Fruit fly (Drosophila melanogaster) whole organism, embryonic: Measurements from ENCODE around the gene sunn.

ENCODE experiments used
- Asciz ChIP-seq: fragments of 200-800 bp; sonication (Bioruptor generic); optimal IDR thresholded peaks from 2 replicates; lab custom pipeline; 2017; ENCODE audit warnings: missing biosample characterization, mild to moderate bottlenecking, missing genetic modification characterization, missing genetic modification reagents
- Atf-2 ChIP-seq: fragments of 200-800 bp; sonication (Bioruptor generic); optimal IDR thresholded peaks from 2 replicates; lab custom pipeline; 2016; ENCODE audit warnings: missing biosample characterization, missing genetic modification characterization
- BEAF-32 ChIP-seq: fragments of 200-800 bp; sonication (Bioruptor generic); optimal IDR thresholded peaks from 3 replicates; lab custom pipeline; 2017; ENCODE audit warnings: missing biosample characterization, missing genetic modification characterization, mild to moderate bottlenecking, moderate library complexity, missing genetic modification reagents
- C15 ChIP-seq: fragments of 200-800 bp; sonication (Bioruptor generic); IDR thresholded peaks from 3 replicates; pipeline ENCODE4 v1.3.6; 2022; ENCODE audit warnings: missing biosample characterization, missing genetic modification characterization
- CG10321 ChIP-seq: fragments of 200-800 bp; sonication (Bioruptor generic); IDR thresholded peaks from 2 replicates; pipeline ENCODE4 v1.3.6; 2022; ENCODE audit warnings: missing biosample characterization, missing genetic modification characterization
- CG10565 ChIP-seq: fragments of 200-800 bp; sonication (Bioruptor generic); optimal IDR thresholded peaks from 3 replicates; lab custom pipeline; 2016; ENCODE audit warnings: missing biosample characterization, mild to moderate bottlenecking, missing genetic modification characterization
- CG10959 ChIP-seq: fragments of 200-800 bp; sonication (Bioruptor generic); IDR thresholded peaks from 2 replicates; pipeline ENCODE4 v1.3.6; 2022; ENCODE audit warnings: missing biosample characterization, missing genetic modification characterization
- CG10979 ChIP-seq: fragments of 200-800 bp; sonication (Bioruptor generic); optimal IDR thresholded peaks from 2 replicates; lab custom pipeline; 2018; ENCODE audit warnings: missing biosample characterization, mild to moderate bottlenecking, missing genetic modification characterization, moderate library complexity
- CG1233 ChIP-seq: fragments of 200-800 bp; sonication (Bioruptor generic); optimal IDR thresholded peaks from 4 replicates; lab custom pipeline; 2018; ENCODE audit warnings: missing biosample characterization, mild to moderate bottlenecking, missing genetic modification characterization
- CG13123 ChIP-seq: fragments of 200-800 bp; sonication (Bioruptor generic); optimal IDR thresholded peaks from 2 replicates; lab custom pipeline; 2016; ENCODE audit warnings: missing biosample characterization, missing genetic modification characterization
- CG14667 ChIP-seq: fragments of 200-800 bp; sonication (Bioruptor generic); IDR thresholded peaks from 2 replicates; pipeline ENCODE4 v1.3.6; 2022; ENCODE audit warnings: missing biosample characterization, missing genetic modification characterization
- CG1602 ChIP-seq: fragments of 200-800 bp; sonication (Bioruptor generic); optimal IDR thresholded peaks from 3 replicates; lab custom pipeline; 2016; ENCODE audit warnings: missing biosample characterization, missing genetic modification characterization
- CG1603 ChIP-seq: fragments of 200-800 bp; sonication (Bioruptor generic); optimal IDR thresholded peaks from 2 replicates; lab custom pipeline; 2019; ENCODE audit warnings: missing biosample characterization, mild to moderate bottlenecking, missing genetic modification characterization, moderate library complexity
- CG1647 ChIP-seq: fragments of 200-800 bp; sonication (Bioruptor generic); optimal IDR thresholded peaks from 3 replicates; lab custom pipeline; 2016; ENCODE audit warnings: missing biosample characterization, missing genetic modification characterization
- CG18619 ChIP-seq: fragments of 200-800 bp; sonication (Bioruptor generic); optimal IDR thresholded peaks from 3 replicates; lab custom pipeline; 2017; ENCODE audit warnings: missing biosample characterization, mild to moderate bottlenecking, missing genetic modification characterization
- CG2199 ChIP-seq: fragments of 200-800 bp; sonication (Bioruptor generic); IDR thresholded peaks from 3 replicates; pipeline ENCODE4 v1.3.6; 2022; ENCODE audit warnings: missing biosample characterization, missing genetic modification characterization
- CG30403 ChIP-seq: fragments of 200-800 bp; sonication (Bioruptor generic); optimal IDR thresholded peaks from 3 replicates; lab custom pipeline; 2016; ENCODE audit warnings: missing biosample characterization, missing genetic modification characterization
- CG6683 ChIP-seq: fragments of 200-800 bp; sonication (Bioruptor generic); optimal IDR thresholded peaks from 2 replicates; lab custom pipeline; 2017; ENCODE audit warnings: missing biosample characterization, mild to moderate bottlenecking, missing genetic modification characterization, missing genetic modification reagents
- CG7839 ChIP-seq: fragments of 200-800 bp; sonication (Bioruptor generic); optimal IDR thresholded peaks from 3 replicates; lab custom pipeline; 2018; ENCODE audit warnings: missing biosample characterization, mild to moderate bottlenecking, missing genetic modification characterization, moderate library complexity
- CG8089 ChIP-seq: fragments of 200-800 bp; sonication (Bioruptor generic); optimal IDR thresholded peaks from 3 replicates; lab custom pipeline; 2016; ENCODE audit warnings: missing biosample characterization, missing genetic modification characterization
- CTCF ChIP-seq: fragments of 200-800 bp; sonication (Bioruptor generic); optimal IDR thresholded peaks from 2 replicates; lab custom pipeline; 2017; ENCODE audit warnings: missing biosample characterization, mild to moderate bottlenecking, missing genetic modification characterization, moderate library complexity
- CoRest ChIP-seq: fragments of 200-800 bp; sonication (Bioruptor generic); optimal IDR thresholded peaks from 3 replicates; lab custom pipeline; 2018; ENCODE audit warnings: missing biosample characterization, mild to moderate bottlenecking, missing genetic modification characterization, moderate library complexity
- Deaf1 ChIP-seq: fragments of 200-800 bp; optimal IDR thresholded peaks from 3 replicates; lab custom pipeline; 2019; ENCODE audit warnings: missing biosample characterization, mild to moderate bottlenecking, missing genetic modification characterization, moderate library complexity
- Dll ChIP-seq: fragments of 200-800 bp; sonication (Bioruptor generic); IDR thresholded peaks from 4 replicates; pipeline ENCODE4 v1.3.6; 2022; ENCODE audit warnings: missing biosample characterization, missing genetic modification characterization; ENCODE audit not compliant: partially characterized antibody
- Doc3 ChIP-seq: fragments of 200-800 bp; sonication (Bioruptor generic); IDR thresholded peaks from 3 replicates; pipeline ENCODE4 v1.3.6; 2022; ENCODE audit warnings: missing biosample characterization, missing genetic modification characterization; ENCODE audit not compliant: partially characterized antibody
- Hr3 ChIP-seq: fragments of 200-800 bp; sonication (Bioruptor generic); optimal IDR thresholded peaks from 3 replicates; lab custom pipeline; 2016; ENCODE audit warnings: missing biosample characterization, missing genetic modification characterization
- Hr51 ChIP-seq, 2 experiments: fragments of 200-800 bp; sonication (Bioruptor generic); optimal IDR thresholded peaks; 2 replicates in 1 of 2; 3 replicates in 1 of 2; lab custom pipeline; 2016 to 2018; ENCODE audit warnings: missing biosample characterization in 2 of 2, missing genetic modification characterization in 2 of 2, mild to moderate bottlenecking in 1 of 2, moderate library complexity in 1 of 2
- Med ChIP-seq: fragments of 200-800 bp; sonication (Bioruptor generic); peaks from one replicate; lab custom pipeline; 2016; ENCODE audit warnings: missing biosample characterization, missing genetic modification characterization, mild to moderate bottlenecking, inconsistent platforms, moderate library complexity
- NFAT ChIP-seq: fragments of 200-800 bp; sonication (Bioruptor generic); IDR thresholded peaks from 2 replicates; pipeline ENCODE4 v1.3.6; 2022; ENCODE audit warnings: missing biosample characterization, missing genetic modification characterization
- Side ChIP-seq: fragments of 200-800 bp; sonication (Bioruptor generic); optimal IDR thresholded peaks from 2 replicates; lab custom pipeline; 2016; ENCODE audit warnings: missing biosample characterization, missing genetic modification characterization
- Stat92E ChIP-seq, 3 experiments: fragments of >200 bp in 2 of 3; fragments of 200-800 bp in 1 of 3; sonication (Bioruptor generic) in 1 of 3; optimal IDR thresholded peaks; 2 replicates each; lab custom pipeline; 2017 to 2019; ENCODE audit warnings: missing biosample characterization in 3 of 3, missing genetic modification characterization in 3 of 3, mild to moderate bottlenecking in 1 of 3, moderate library complexity in 1 of 3
- amos ChIP-seq: fragments of 200-800 bp; sonication (Bioruptor generic); IDR thresholded peaks from 2 replicates; pipeline ENCODE4 v1.3.6; 2022; ENCODE audit warnings: missing biosample characterization, missing genetic modification characterization; ENCODE audit not compliant: partially characterized antibody
- ash1 ChIP-seq: fragments of 200-800 bp; sonication (Bioruptor generic); optimal IDR thresholded peaks from 2 replicates; lab custom pipeline; 2018; ENCODE audit warnings: missing biosample characterization, mild to moderate bottlenecking, missing genetic modification characterization
- cg ChIP-seq: fragments of 200-800 bp; sonication (Bioruptor generic); optimal IDR thresholded peaks from 3 replicates; lab custom pipeline; 2019; ENCODE audit warnings: missing biosample characterization, mild to moderate bottlenecking, missing genetic modification characterization, moderate library complexity
- ci ChIP-seq: fragments of 200-800 bp; sonication (Bioruptor generic); IDR thresholded peaks from 3 replicates; pipeline ENCODE4 v1.3.6; 2022; ENCODE audit warnings: missing biosample characterization, missing genetic modification characterization
- da ChIP-seq: fragments of 200-800 bp; sonication (Bioruptor generic); optimal IDR thresholded peaks from 2 replicates; lab custom pipeline; 2016; ENCODE audit warnings: missing biosample characterization, missing genetic modification characterization
- esg ChIP-seq: fragments of 200-800 bp; sonication (Bioruptor generic); conservative IDR thresholded peaks from 2 replicates; pipeline ENCODE4 v1.3.6; 2022; ENCODE audit warnings: missing biosample characterization, missing genetic modification characterization
- fd102C ChIP-seq: fragments of 200-800 bp; sonication (Bioruptor generic); optimal IDR thresholded peaks from 2 replicates; lab custom pipeline; 2018; ENCODE audit warnings: missing biosample characterization, mild to moderate bottlenecking, missing genetic modification characterization, moderate library complexity
- her ChIP-seq: fragments of 200-800 bp; sonication (Bioruptor generic); optimal IDR thresholded peaks from 2 replicates; lab custom pipeline; 2016; ENCODE audit warnings: missing biosample characterization, missing genetic modification characterization
- hkb ChIP-seq, 2 experiments: fragments of 200-800 bp in 1 of 2; fragments of >200 bp in 1 of 2; sonication (Bioruptor generic) in 1 of 2; IDR thresholded peaks in 1 of 2; optimal IDR thresholded peaks in 1 of 2; 2 replicates each; pipeline versions ENCODE4 v1.3.6 to Lab custom; 2017 to 2022; ENCODE audit warnings: missing biosample characterization in 1 of 2, missing genetic modification characterization in 1 of 2
- lmd ChIP-seq: fragments of 200-800 bp; sonication (Bioruptor generic); IDR thresholded peaks from 2 replicates; pipeline ENCODE4 v1.3.6; 2022; ENCODE audit warnings: missing biosample characterization, missing genetic modification characterization
- lov ChIP-seq, 2 experiments: fragments of 200-800 bp in 1 of 2; fragments of >200 bp in 1 of 2; sonication (Bioruptor generic) in 1 of 2; IDR thresholded peaks in 1 of 2; optimal IDR thresholded peaks in 1 of 2; 2 replicates in 1 of 2; 3 replicates in 1 of 2; pipeline versions ENCODE4 v1.3.6 to Lab custom; 2017 to 2022; ENCODE audit warnings: missing biosample characterization in 1 of 2, missing genetic modification characterization in 1 of 2
- sens ChIP-seq: fragments of 200-800 bp; sonication (Bioruptor generic); peaks from one replicate; lab custom pipeline; 2016; ENCODE audit warnings: missing biosample characterization, missing genetic modification characterization
- sim ChIP-seq: fragments of 200-800 bp; sonication (Bioruptor generic); IDR thresholded peaks from 2 replicates; pipeline ENCODE4 v1.3.6; 2022; ENCODE audit warnings: missing biosample characterization, missing genetic modification characterization
- sna ChIP-seq: fragments of 200-800 bp; sonication (Bioruptor generic); IDR thresholded peaks from 2 replicates; pipeline ENCODE4 v1.3.6; 2022; ENCODE audit warnings: missing biosample characterization, missing genetic modification characterization; ENCODE audit not compliant: partially characterized antibody
- sqz ChIP-seq: fragments of 200-800 bp; sonication (Bioruptor generic); optimal IDR thresholded peaks from 3 replicates; lab custom pipeline; 2018; ENCODE audit warnings: missing biosample characterization, mild to moderate bottlenecking, missing genetic modification characterization
- unpg ChIP-seq: fragments of 200-800 bp; sonication (Bioruptor generic); optimal IDR thresholded peaks from 3 replicates; lab custom pipeline; 2018; ENCODE audit warnings: missing biosample characterization, mild to moderate bottlenecking, missing genetic modification characterization, moderate library complexity
- wdn ChIP-seq: fragments of 200-800 bp; sonication (Bioruptor generic); IDR thresholded peaks from 2 replicates; pipeline ENCODE4 v1.3.6; 2022; ENCODE audit warnings: missing biosample characterization, missing genetic modification characterization

sunn gene

DNA sequence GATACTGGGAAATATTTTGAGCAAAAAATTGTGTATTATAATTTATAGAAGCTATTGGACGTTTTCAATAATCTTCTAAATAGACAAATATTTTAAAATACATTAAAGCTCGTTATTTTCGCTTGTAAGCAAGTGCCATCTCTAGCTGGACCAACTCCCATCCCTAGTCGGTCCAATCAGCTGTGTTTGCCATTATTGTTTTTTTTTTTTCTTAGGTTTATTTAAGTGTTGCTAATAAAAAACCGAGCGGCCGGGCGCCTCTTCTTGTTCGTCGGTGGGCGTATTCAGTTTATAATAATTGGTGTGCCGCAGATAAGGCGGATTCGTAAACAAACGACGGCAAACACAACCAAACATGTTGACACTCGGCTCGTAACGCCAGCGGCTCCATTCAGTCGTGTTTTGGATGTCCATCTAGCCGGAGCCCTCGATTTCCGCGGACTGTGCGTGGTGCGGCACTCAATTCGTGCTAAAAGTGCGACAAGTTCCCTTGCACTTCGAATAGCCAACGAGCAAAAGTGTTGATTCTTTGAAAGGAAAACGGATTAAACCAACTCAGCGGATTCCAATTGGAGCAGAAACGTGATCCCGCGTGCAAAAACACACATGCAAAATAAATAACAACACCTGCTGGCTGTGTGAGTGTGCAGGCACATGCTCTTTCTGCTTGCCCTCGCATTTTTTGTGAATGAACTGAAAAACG lies 44.2 kb upstream of the sunn start, which contains the start of gene Sugb (continued):
- TF ChIP-seq ash1: no peak
- peak; percentile 40 for TF ChIP-seq CG6683 (GFP tag; lab: Kevin White, UChicago)
- peak; percentile 96 for TF ChIP-seq sqz (GFP tag; lab: Kevin White, UChicago)
- no peak for TF ChIP-seq CG10565 (GFP tag; lab: Kevin White, UChicago)
- peak; percentile 92 for TF ChIP-seq sens (GFP tag; lab: Kevin White, UChicago)
- TF ChIP-seq ci (GFP tag; lab: Robert Waterston, UW): peak; percentile 73; the same call in 2 of the 3 replicates
- peak; percentile 18 for TF ChIP-seq cg
- TF ChIP-seq CG10321 (GFP tag; lab: Robert Waterston, UW): no peak
- TF ChIP-seq CG13123 (GFP tag; lab: Kevin White, UChicago): no peak
- peak; percentile 39 for TF ChIP-seq Asciz (GFP tag; lab: Kevin White, UChicago)
- TF ChIP-seq esg (GFP tag; lab: Robert Waterston, UW): no peak; the same call in 1 of the 2 replicates
- peak; percentile 52 to 57 for TF ChIP-seq Hr51 (GFP tag; optimal IDR thresholded peaks at IDR 0.05; lab: Kevin White, UChicago)
- TF ChIP-seq fd102C (GFP tag; lab: Kevin White, UChicago): no peak
- TF ChIP-seq CTCF: no peak
- TF ChIP-seq Dll (GFP tag; lab: Robert Waterston, UW): peak; percentile 84
- peak; percentile 54 for TF ChIP-seq CG18619 (GFP tag; lab: Kevin White, UChicago)
- TF ChIP-seq CoRest: peak; percentile 64
- TF ChIP-seq amos (GFP tag; lab: Robert Waterston, UW): peak; percentile 65; the same call in 1 of the 2 replicates
- TF ChIP-seq Stat92E (GFP tag; optimal IDR thresholded peaks at IDR 0.05; lab: Kevin White, UChicago): no peak
- no peak for TF ChIP-seq her
- peak; percentile 74 for TF ChIP-seq BEAF-32
- TF ChIP-seq Deaf1 (tag; lab: Kevin White, UChicago): peak; percentile 97
- TF ChIP-seq CG10979: peak; percentile 20
- peak; percentile 73 for TF ChIP-seq CG1647
- TF ChIP-seq lov (optimal IDR thresholded peaks at IDR 0.05; lab: Kevin White, UChicago): no peak
- no peak for TF ChIP-seq lov (GFP tag; IDR thresholded peaks at IDR 0.05; lab: Robert Waterston, UW)
- peak; percentile 70; the same call in 1 of the 2 replicates for TF ChIP-seq lmd (GFP tag; lab: Robert Waterston, UW)
- TF ChIP-seq CG1233: peak; percentile 59
- no peak for TF ChIP-seq wdn (GFP tag; lab: Robert Waterston, UW)
- peak; percentile 33 for TF ChIP-seq CG1602 (GFP tag; lab: Kevin White, UChicago)
- TF ChIP-seq CG1603: no peak
- TF ChIP-seq NFAT (GFP tag; lab: Robert Waterston, UW): peak; percentile 77
- no peak for TF ChIP-seq da (GFP tag; lab: Kevin White, UChicago)
- peak; percentile 71 for TF ChIP-seq sna (GFP tag; lab: Robert Waterston, UW)
- TF ChIP-seq Atf-2 (GFP tag; lab: Kevin White, UChicago): no peak
- no peak for TF ChIP-seq hkb (optimal IDR thresholded peaks at IDR 0.05; lab: Kevin White, UChicago)
- TF ChIP-seq hkb (GFP tag; IDR thresholded peaks at IDR 0.05; lab: Robert Waterston, UW): peak; percentile 54
- peak; percentile 92 for TF ChIP-seq Med (GFP tag; lab: Kevin White, UChicago)
- TF ChIP-seq CG30403 (GFP tag; lab: Kevin White, UChicago): peak; percentile 79
- peak; percentile 63 for TF ChIP-seq unpg (GFP tag; lab: Kevin White, UChicago)
- peak; percentile 4 for TF ChIP-seq CG8089 (GFP tag; lab: Kevin White, UChicago)
- TF ChIP-seq Side (GFP tag; lab: Kevin White, UChicago): peak; percentile 46
- no peak for TF ChIP-seq CG10959 (GFP tag; lab: Robert Waterston, UW)
- no peak for TF ChIP-seq C15 (GFP tag; lab: Robert Waterston, UW)
- no peak for TF ChIP-seq sim (GFP tag; lab: Robert Waterston, UW)
- TF ChIP-seq Hr3 (GFP tag; lab: Kevin White, UChicago): peak; percentile 47
- TF ChIP-seq CG14667 (GFP tag; lab: Robert Waterston, UW): no peak
- TF ChIP-seq CG7839: peak; percentile 67
- no peak for TF ChIP-seq CG2199
- TF ChIP-seq Doc3 (GFP tag; lab: Robert Waterston, UW): peak; percentile 71
